Fruit fly (Drosophila melanogaster) whole organism, embryonic: ENCODE results near the gene CG32073.

Experiments used
- Adf1 ChIP-seq: fragments of 200-800 bp; sonication (Bioruptor generic); IDR thresholded peaks from 2 replicates; pipeline ENCODE4 v1.3.6; 2022; ENCODE audit warnings: missing biosample characterization, missing genetic modification characterization
- Awh ChIP-seq: fragments of 200-800 bp; sonication (Bioruptor generic); IDR thresholded peaks from 2 replicates; pipeline ENCODE4, ENCODE4 v1.3.6; 2022; ENCODE audit warnings: missing biosample characterization, missing genetic modification characterization
- CG10147 ChIP-seq: fragments of 200-800 bp; sonication (Bioruptor generic); optimal IDR thresholded peaks from 2 replicates; lab custom pipeline; 2019; ENCODE audit warnings: missing biosample characterization, mild to moderate bottlenecking, missing genetic modification characterization, moderate library complexity
- CG10543 ChIP-seq: fragments of 200-800 bp; sonication (Bioruptor generic); optimal IDR thresholded peaks from 3 replicates; lab custom pipeline; 2017; ENCODE audit warnings: missing biosample characterization, mild to moderate bottlenecking, missing genetic modification characterization, moderate library complexity
- CG13296 ChIP-seq: fragments of 200-800 bp; sonication (Bioruptor generic); optimal IDR thresholded peaks from 3 replicates; lab custom pipeline; 2018; ENCODE audit warnings: missing biosample characterization, mild to moderate bottlenecking, missing genetic modification characterization
- CG14014 ChIP-seq: fragments of 200-800 bp; sonication (Bioruptor generic); IDR thresholded peaks from 2 replicates; pipeline ENCODE4 v1.3.6; 2022; ENCODE audit warnings: missing biosample characterization, missing genetic modification characterization
- CG14667 ChIP-seq: fragments of 200-800 bp; sonication (Bioruptor generic); IDR thresholded peaks from 2 replicates; pipeline ENCODE4 v1.3.6; 2022; ENCODE audit warnings: missing biosample characterization, missing genetic modification characterization
- CG2129 ChIP-seq: fragments of 200-800 bp; sonication (Bioruptor generic); IDR thresholded peaks from 2 replicates; pipeline ENCODE4 v1.3.6; 2022; ENCODE audit warnings: missing biosample characterization, missing genetic modification characterization; ENCODE audit not compliant: partially characterized antibody
- CG2678 ChIP-seq: fragments of 200-800 bp; sonication (Bioruptor generic); optimal IDR thresholded peaks from 3 replicates; lab custom pipeline; 2019; ENCODE audit warnings: missing biosample characterization, mild to moderate bottlenecking, missing genetic modification characterization, moderate library complexity
- CG3726 ChIP-seq: fragments of 200-800 bp; sonication (Bioruptor generic); IDR thresholded peaks from 3 replicates; pipeline ENCODE4, ENCODE4 v1.3.6; 2022; ENCODE audit warnings: missing biosample characterization, missing genetic modification characterization
- CG4282 ChIP-seq: fragments of 200-800 bp; sonication (Bioruptor generic); optimal IDR thresholded peaks from 2 replicates; lab custom pipeline; 2016; ENCODE audit warnings: missing biosample characterization, missing genetic modification characterization
- CG4360 ChIP-seq: fragments of 200-800 bp; sonication (Bioruptor generic); IDR thresholded peaks from 2 replicates; pipeline ENCODE4 v1.3.6; 2022; ENCODE audit warnings: missing biosample characterization, missing genetic modification characterization
- CG43689 ChIP-seq: fragments of 200-800 bp; sonication (Bioruptor generic); IDR thresholded peaks from 2 replicates; pipeline ENCODE4 v1.3.6; 2022; ENCODE audit warnings: missing biosample characterization, missing genetic modification characterization
- CG5245 ChIP-seq: fragments of 200-800 bp; sonication (Bioruptor generic); optimal IDR thresholded peaks from 3 replicates; lab custom pipeline; 2016; ENCODE audit warnings: missing biosample characterization, missing genetic modification characterization
- CG5953 ChIP-seq: fragments of 200-800 bp; sonication (Bioruptor generic); IDR thresholded peaks from 2 replicates; pipeline ENCODE4 v1.3.6; 2022; ENCODE audit warnings: missing biosample characterization, missing genetic modification characterization
- CG7839 ChIP-seq: fragments of 200-800 bp; sonication (Bioruptor generic); optimal IDR thresholded peaks from 3 replicates; lab custom pipeline; 2018; ENCODE audit warnings: missing biosample characterization, mild to moderate bottlenecking, missing genetic modification characterization, moderate library complexity
- CG8290 ChIP-seq, 3 experiments: fragments of 200-800 bp; sonication (Bioruptor generic); optimal IDR thresholded peaks; 2 replicates each; lab custom pipeline; 2016 to 2019; ENCODE audit warnings: missing biosample characterization in 3 of 3, missing genetic modification characterization in 3 of 3, mild to moderate bottlenecking in 2 of 3, moderate library complexity in 1 of 3
- D19A ChIP-seq: fragments of 200-800 bp; optimal IDR thresholded peaks from 3 replicates; lab custom pipeline; 2019; ENCODE audit warnings: missing biosample characterization, mild to moderate bottlenecking, missing genetic modification characterization, moderate library complexity
- Dll ChIP-seq: fragments of 200-800 bp; sonication (Bioruptor generic); IDR thresholded peaks from 4 replicates; pipeline ENCODE4 v1.3.6; 2022; ENCODE audit warnings: missing biosample characterization, missing genetic modification characterization; ENCODE audit not compliant: partially characterized antibody
- Eip74EF ChIP-seq, 2 experiments: fragments of 200-800 bp in 1 of 2; fragments of >200 bp in 1 of 2; sonication (Bioruptor generic) in 1 of 2; optimal IDR thresholded peaks; 2 replicates each; lab custom pipeline; 2017 to 2019; ENCODE audit warnings: missing biosample characterization in 2 of 2, missing genetic modification characterization in 2 of 2, mild to moderate bottlenecking in 1 of 2, moderate library complexity in 1 of 2
- Fer2 ChIP-seq: fragments of 200-800 bp; sonication (Bioruptor generic); optimal IDR thresholded peaks from 2 replicates; lab custom pipeline; 2018; ENCODE audit warnings: missing biosample characterization, mild to moderate bottlenecking, missing genetic modification characterization, moderate library complexity
- HLH54F ChIP-seq: fragments of 200-800 bp; sonication (Bioruptor generic); optimal IDR thresholded peaks from 3 replicates; lab custom pipeline; 2016; ENCODE audit warnings: missing biosample characterization, missing genetic modification characterization
- HmgD ChIP-seq: fragments of 200-800 bp; sonication (Bioruptor generic); optimal IDR thresholded peaks from 3 replicates; lab custom pipeline; 2016; ENCODE audit warnings: missing biosample characterization, missing genetic modification characterization
- Hr3 ChIP-seq: fragments of 200-800 bp; sonication (Bioruptor generic); optimal IDR thresholded peaks from 3 replicates; lab custom pipeline; 2016; ENCODE audit warnings: missing biosample characterization, missing genetic modification characterization
- Hsf ChIP-seq: fragments of 200-800 bp; sonication (Bioruptor generic); optimal IDR thresholded peaks from 3 replicates; lab custom pipeline; 2016; ENCODE audit warnings: missing biosample characterization, missing genetic modification characterization
- Lpt ChIP-seq: fragments of >200 bp; optimal IDR thresholded peaks from 2 replicates; lab custom pipeline; 2018; ENCODE audit warnings: missing biosample characterization, missing genetic modification characterization
- Med ChIP-seq: fragments of 200-800 bp; sonication (Bioruptor generic); peaks from one replicate; lab custom pipeline; 2016; ENCODE audit warnings: missing biosample characterization, missing genetic modification characterization, mild to moderate bottlenecking, inconsistent platforms, moderate library complexity
- Scr ChIP-seq: fragments of 200-800 bp; sonication (Bioruptor generic); IDR thresholded peaks from 2 replicates; pipeline ENCODE4 v1.3.6; 2022; ENCODE audit warnings: missing biosample characterization, missing genetic modification characterization; ENCODE audit not compliant: partially characterized antibody
- Sry-β ChIP-seq: fragments of 200-800 bp; sonication (Bioruptor generic); optimal IDR thresholded peaks from 2 replicates; lab custom pipeline; 2018; ENCODE audit warnings: missing biosample characterization, mild to moderate bottlenecking, missing genetic modification characterization, moderate library complexity
- Vsx1 ChIP-seq: fragments of 200-800 bp; sonication (Bioruptor generic); optimal IDR thresholded peaks from 2 replicates; lab custom pipeline; 2017; ENCODE audit warnings: missing biosample characterization, mild to moderate bottlenecking, missing genetic modification characterization, missing genetic modification reagents
- al ChIP-seq: fragments of 200-800 bp; sonication (Bioruptor generic); IDR thresholded peaks from 2 replicates; pipeline ENCODE4 v1.3.6; 2022; ENCODE audit warnings: missing biosample characterization, missing genetic modification characterization
- amos ChIP-seq: fragments of 200-800 bp; sonication (Bioruptor generic); IDR thresholded peaks from 2 replicates; pipeline ENCODE4 v1.3.6; 2022; ENCODE audit warnings: missing biosample characterization, missing genetic modification characterization; ENCODE audit not compliant: partially characterized antibody
- ap ChIP-seq: fragments of 200-800 bp; sonication (Bioruptor generic); IDR thresholded peaks from 2 replicates; pipeline ENCODE4 v1.3.6; 2022; ENCODE audit warnings: missing biosample characterization, missing genetic modification characterization
- bbx ChIP-seq: fragments of 200-800 bp; sonication (Bioruptor generic); IDR thresholded peaks from 2 replicates; pipeline ENCODE4 v1.3.6; 2022; ENCODE audit warnings: missing biosample characterization, missing genetic modification characterization; ENCODE audit not compliant: partially characterized antibody
- cg ChIP-seq: fragments of 200-800 bp; sonication (Bioruptor generic); optimal IDR thresholded peaks from 3 replicates; lab custom pipeline; 2019; ENCODE audit warnings: missing biosample characterization, mild to moderate bottlenecking, missing genetic modification characterization, moderate library complexity
- chn ChIP-seq: fragments of 200-800 bp; sonication (Bioruptor generic); optimal IDR thresholded peaks from 2 replicates; lab custom pipeline; 2016; ENCODE audit warnings: missing biosample characterization, missing genetic modification characterization
- da ChIP-seq: fragments of 200-800 bp; sonication (Bioruptor generic); optimal IDR thresholded peaks from 2 replicates; lab custom pipeline; 2016; ENCODE audit warnings: missing biosample characterization, missing genetic modification characterization
- danr ChIP-seq: fragments of 200-800 bp; sonication (Bioruptor generic); IDR thresholded peaks from 2 replicates; pipeline ENCODE4 v1.3.6; 2022; ENCODE audit warnings: missing biosample characterization, missing genetic modification characterization
- dpn ChIP-seq, 2 experiments: fragments of 200-800 bp; sonication (Bioruptor generic); optimal IDR thresholded peaks; 3 replicates each; lab custom pipeline; 2016; ENCODE audit warnings: missing biosample characterization in 2 of 2, missing genetic modification characterization in 2 of 2
- emc ChIP-seq: fragments of 200-800 bp; sonication (Bioruptor generic); optimal IDR thresholded peaks from 2 replicates; lab custom pipeline; 2016; ENCODE audit warnings: missing biosample characterization, missing genetic modification characterization
- gcm ChIP-seq: fragments of 200-800 bp; sonication (Bioruptor generic); optimal IDR thresholded peaks from 2 replicates; lab custom pipeline; 2019; ENCODE audit warnings: missing biosample characterization, mild to moderate bottlenecking, missing genetic modification characterization, moderate library complexity
- gcm2 ChIP-seq: fragments of 200-800 bp; sonication (Bioruptor generic); optimal IDR thresholded peaks from 2 replicates; lab custom pipeline; 2016; ENCODE audit warnings: missing biosample characterization, missing genetic modification characterization
- grau ChIP-seq: fragments of 200-800 bp; optimal IDR thresholded peaks from 3 replicates; lab custom pipeline; 2019; ENCODE audit warnings: missing biosample characterization, mild to moderate bottlenecking, missing genetic modification characterization, moderate library complexity
- gsb ChIP-seq: fragments of 200-800 bp; sonication (Bioruptor generic); IDR thresholded peaks from 2 replicates; pipeline ENCODE4 v1.3.6; 2022; ENCODE audit warnings: missing biosample characterization, missing genetic modification characterization
- ind ChIP-seq: fragments of 200-800 bp; sonication (Bioruptor generic); optimal IDR thresholded peaks from 3 replicates; lab custom pipeline; 2016; ENCODE audit warnings: missing biosample characterization, missing genetic modification characterization
- klu ChIP-seq: fragments of 200-800 bp; sonication (Bioruptor generic); IDR thresholded peaks from 2 replicates; pipeline ENCODE4 v1.3.6; 2022; ENCODE audit warnings: missing biosample characterization, missing genetic modification characterization
- mirr ChIP-seq: fragments of 200-800 bp; sonication (Bioruptor generic); optimal IDR thresholded peaks from 3 replicates; lab custom pipeline; 2018; ENCODE audit warnings: missing biosample characterization, mild to moderate bottlenecking, missing genetic modification characterization
- onecut ChIP-seq: fragments of 200-800 bp; sonication (Bioruptor generic); IDR thresholded peaks from 2 replicates; pipeline ENCODE4 v1.3.6; 2022; ENCODE audit warnings: missing biosample characterization, missing genetic modification characterization
- slbo ChIP-seq: fragments of 200-800 bp; sonication (Bioruptor generic); IDR thresholded peaks from 2 replicates; pipeline ENCODE4 v1.3.6; 2022; ENCODE audit warnings: missing biosample characterization, missing genetic modification characterization
- sob ChIP-seq: fragments of 200-800 bp; sonication (Bioruptor generic); IDR thresholded peaks from 2 replicates; pipeline ENCODE4 v1.3.6; 2022; ENCODE audit warnings: missing biosample characterization, missing genetic modification characterization
- stc ChIP-seq: fragments of 200-800 bp; sonication (Bioruptor generic); IDR thresholded peaks from 2 replicates; pipeline ENCODE4 v1.3.6; 2022; ENCODE audit warnings: missing biosample characterization, missing genetic modification characterization
- tna ChIP-seq: fragments of 200-800 bp; sonication (Bioruptor generic); IDR thresholded peaks from 2 replicates; pipeline ENCODE4 v1.3.6; 2022; ENCODE audit warnings: missing biosample characterization, missing genetic modification characterization; ENCODE audit not compliant: partially characterized antibody

The CG32073 gene

dm6 chr3L:11085810-11086209, 21.6 kb downstream of the CG32073 start (continued):
- TF ChIP-seq HmgD (no peak), CG4360 (GFP tag; lab: Robert Waterston, UW) (no peak), ind (no peak), D19A (tag; lab: Kevin White, UChicago) (no peak), CG14014 (GFP tag; lab: Robert Waterston, UW) (no peak), CG5953 (GFP tag; lab: Robert Waterston, UW) (no peak), mirr (GFP tag; lab: Kevin White, UChicago) (peak; percentile 80), CG10543 (GFP tag; lab: Kevin White, UChicago) (no peak), stc (GFP tag; lab: Robert Waterston, UW) (no peak), CG7839 (tag; lab: Kevin White, UChicago) (no peak), Hsf (GFP tag; lab: Kevin White, UChicago) (no peak), CG10147 (GFP tag; lab: Kevin White, UChicago) (no peak), tna (GFP tag; lab: Robert Waterston, UW) (no peak), Lpt (GFP tag; lab: Kevin White, UChicago) (no peak), klu (GFP tag; lab: Robert Waterston, UW) (no peak), Eip74EF (GFP tag; optimal IDR thresholded peaks at IDR 0.05; lab: Kevin White, UChicago) (no peak), danr (GFP tag; lab: Robert Waterston, UW) (no peak), Hr3 (GFP tag; lab: Kevin White, UChicago) (no peak), CG43689 (GFP tag; lab: Robert Waterston, UW) (no peak), Scr (GFP tag; lab: Robert Waterston, UW) (no peak), chn (GFP tag; lab: Kevin White, UChicago) (no peak), bbx (GFP tag; lab: Robert Waterston, UW) (no peak), CG13296 (GFP tag; lab: Kevin White, UChicago) (peak; percentile 9), CG2129 (no peak), CG4282 (GFP tag; lab: Kevin White, UChicago) (no peak), CG3726 (GFP tag; lab: Robert Waterston, UW) (no peak), al (no peak), Sry-β (GFP tag; lab: Kevin White, UChicago) (no peak), gsb (GFP tag; lab: Robert Waterston, UW) (no peak), CG2678 (tag; lab: Kevin White, UChicago) (peak; percentile 4), gcm2 (no peak), CG14667 (GFP tag; lab: Robert Waterston, UW) (no peak), ap (GFP tag; lab: Robert Waterston, UW) (no peak), sob (GFP tag; lab: Robert Waterston, UW) (no peak), HLH54F (GFP tag; lab: Kevin White, UChicago) (no peak), Dll (GFP tag; lab: Robert Waterston, UW) (no peak), gcm (no peak), slbo (GFP tag; lab: Robert Waterston, UW) (no peak), da (GFP tag; lab: Kevin White, UChicago) (no peak), Vsx1 (GFP tag; lab: Kevin White, UChicago) (no peak), CG5245 (no peak), cg (GFP tag; lab: Kevin White, UChicago) (peak; percentile 46), onecut (GFP tag; lab: Robert Waterston, UW) (no peak), Awh (no peak), Fer2 (tag; lab: Kevin White, UChicago) (no peak), emc (no peak), grau (peak; percentile 0), dpn (GFP tag; optimal IDR thresholded peaks at IDR 0.05; lab: Kevin White, UChicago) (no peak), CG8290 (GFP tag; optimal IDR thresholded peaks at IDR 0.05; lab: Kevin White, UChicago) (no peak), CG8290 (tag; optimal IDR thresholded peaks at IDR 0.05; lab: Kevin White, UChicago) (peak in 1 of 2 experiments; percentile 53), Med (peak; percentile 54), amos (GFP tag; lab: Robert Waterston, UW) (no peak), Adf1 (GFP tag; lab: Robert Waterston, UW) (no peak)
